Worm (Caenorhabditis elegans) whole organism, L4 larva: Measurements from ENCODE around the gene scb-1.

ENCODE experiments used
- F10B5.3 ChIP-seq: sonication (generic microtip); optimal IDR thresholded peaks from 2 replicates; lab custom pipeline; 2016; ENCODE audit warnings: mild to moderate bottlenecking, missing genetic modification characterization, missing compliant biosample characterization
- F37D6.2 ChIP-seq: sonication (generic microtip); optimal IDR thresholded peaks from 2 replicates; lab custom pipeline; 2016; ENCODE audit warnings: mild to moderate bottlenecking, missing genetic modification characterization, missing compliant biosample characterization
- ceh-62 ChIP-seq: sonication (generic microtip); optimal IDR thresholded peaks from 2 replicates; lab custom pipeline; 2017; ENCODE audit warnings: missing biosample characterization, missing genetic modification characterization
- fkh-10 ChIP-seq: fragments of 150-350 bp; optimal IDR thresholded peaks from 2 replicates; lab custom pipeline; 2014; ENCODE audit warnings: missing biosample characterization, missing genetic modification reagents, missing genetic modification characterization
- fos-1 ChIP-seq: fragments of 150-350 bp; optimal IDR thresholded peaks from 2 replicates; lab custom pipeline; 2014; ENCODE audit warnings: missing biosample characterization, missing genetic modification characterization
- jun-1 ChIP-seq: fragments of 150-350 bp; optimal IDR thresholded peaks from 2 replicates; lab custom pipeline; 2014; ENCODE audit warnings: missing biosample characterization, missing genetic modification reagents, missing genetic modification characterization
- lsy-2 ChIP-seq, 2 experiments: fragments of 150-350 bp in 1 of 2; sonication (generic microtip) in 1 of 2; optimal IDR thresholded peaks; 2 replicates each; lab custom pipeline; 2014 to 2017; ENCODE audit warnings: missing biosample characterization in 2 of 2, missing genetic modification characterization in 2 of 2
- mxl-2 ChIP-seq: fragments of 200-800 bp; sonication (Bioruptor generic); conservative IDR thresholded peaks from 2 replicates; pipeline ENCODE4 v1.3.6; 2022; ENCODE audit warnings: missing genetic modification reagents, missing genetic modification characterization, missing compliant biosample characterization
- nhr-11 ChIP-seq: fragments of 150-350 bp; optimal IDR thresholded peaks from 2 replicates; lab custom pipeline; 2014; ENCODE audit warnings: missing biosample characterization, missing genetic modification characterization
- nhr-6 ChIP-seq: fragments of 150-350 bp; optimal IDR thresholded peaks from 2 replicates; lab custom pipeline; 2014; ENCODE audit warnings: missing biosample characterization, missing genetic modification characterization
- rbr-2 ChIP-seq: sonication (generic microtip); optimal IDR thresholded peaks from 2 replicates; lab custom pipeline; 2016; ENCODE audit warnings: missing genotype, missing genetic modification characterization, missing compliant biosample characterization
- unc-130 ChIP-seq: sonication (generic microtip); optimal IDR thresholded peaks from 2 replicates; lab custom pipeline; 2016; ENCODE audit warnings: missing genetic modification reagents, missing genetic modification characterization, missing compliant biosample characterization
- vab-7 ChIP-seq: fragments of 200-800 bp; sonication (Bioruptor generic); IDR thresholded peaks from 2 replicates; pipeline ENCODE4 v1.3.6; 2022; ENCODE audit warnings: missing genetic modification reagents, missing genetic modification characterization, missing compliant biosample characterization

- no peak for TF ChIP-seq F37D6.2
- TF ChIP-seq lsy-2 (tag; optimal IDR thresholded peaks at IDR 0.05; lab: Kevin White, UChicago): no peak
- no peak for TF ChIP-seq unc-130 (GFP tag; lab: Kevin White, UChicago)
- TF ChIP-seq jun-1 (tag; lab: Kevin White, UChicago): no peak
- TF ChIP-seq ceh-62: no peak
- TF ChIP-seq fos-1 (tag; lab: Kevin White, UChicago): no peak
- TF ChIP-seq rbr-2 (tag; lab: Kevin White, UChicago): no peak
- TF ChIP-seq mxl-2 (GFP tag; lab: Robert Waterston, UW): no peak
- no peak for TF ChIP-seq F10B5.3 (tag; lab: Kevin White, UChicago)
- TF ChIP-seq nhr-6 (tag; lab: Kevin White, UChicago): no peak
- no peak for TF ChIP-seq nhr-11 (tag; lab: Kevin White, UChicago)
- TF ChIP-seq fkh-10: no peak
- no peak for TF ChIP-seq vab-7 (GFP tag; lab: Robert Waterston, UW)
Measured at ce11 chrV:11095873-11096272, 23.6 kb downstream of the scb-1 start, which contains the start of gene Y42A5A.3.
